Worm (Caenorhabditis elegans): ENCODE data around the gene ZK1098.12.

ZK1098.12 gene

ce11 chrIII:9504347-9504746, 40.6 kb upstream of the ZK1098.12 start (continued):
- TF ChIP-seq Y95B8A.8 (GFP tag; IDR thresholded peaks at IDR 0.05) = no peak
- no peak for TF ChIP-seq F37B4.10 (GFP tag; IDR thresholded peaks at IDR 0.05)
- TF ChIP-seq lin-26 (GFP tag; IDR thresholded peaks at IDR 0.05) = 0 out of 2 replicates have a peak, but pooled peaks have one; percentile 50

- TF ChIP-seq F23B12.7 (tag; optimal IDR thresholded peaks at IDR 0.05; ENCODE audit: insufficient read depth) (peak; percentile 25), nhr-80 (tag; optimal IDR thresholded peaks at IDR 0.05) (peak; percentile 63), ztf-28 (GFP tag; IDR thresholded peaks at IDR 0.05) (no peak), attf-5 (GFP tag; optimal IDR thresholded peaks at IDR 0.05) (peak; percentile 39), mcd-1 (GFP tag; IDR thresholded peaks at IDR 0.05) (peak; percentile 38; the same call in 1 of the 2 replicates)
These were observed 37.1 kb upstream of the ZK1098.12 start, which contains the start of gene vha-14 for ce11 chrIII:9507799-9508198. vha-14 (plus strand) TSS chrIII:9508100.

ce11 chrIII:9509764-9510370, 35.1 kb upstream of the ZK1098.12 start:
- TF ChIP-seq rcor-1 (GFP tag; IDR thresholded peaks at IDR 0.05) (no peak), ama-1 (optimal IDR thresholded peaks at IDR 0.05) (peak; percentile 41), ama-1 (GFP tag; optimal IDR thresholded peaks at IDR 0.05) (peak in 1 of 2 experiments; percentile 21), hrde-1 (tag; optimal IDR thresholded peaks at IDR 0.05; ENCODE audit: borderline replicate concordance) (peak; percentile 58), attf-3 (GFP tag; conservative IDR thresholded peaks at IDR 0.05) (no peak), unc-130 (GFP tag; optimal IDR thresholded peaks at IDR 0.05) (peak; percentile 3), rec-8 (tag; optimal IDR thresholded peaks at IDR 0.05) (peak in 1 of 2 experiments; percentile 3), somi-1 (GFP tag; optimal IDR thresholded peaks at IDR 0.05) (no peak), Y95B8A.8 (GFP tag; IDR thresholded peaks at IDR 0.05) (no peak), lsy-27 (tag; optimal IDR thresholded peaks at IDR 0.05; ENCODE audit: borderline replicate concordance, insufficient read depth) (no peak), lin-26 (GFP tag; IDR thresholded peaks at IDR 0.05) (0 out of 2 replicates have a peak, but pooled peaks have one; percentile 21), ztf-28 (GFP tag; IDR thresholded peaks at IDR 0.05) (no peak), rpc-1 (optimal IDR thresholded peaks at IDR 0.05) (no peak), rpc-1 (tag; optimal IDR thresholded peaks at IDR 0.05) (no peak), ceh-27 (GFP tag; optimal IDR thresholded peaks at IDR 0.05) (peak; percentile 74), F57C9.4 (tag; optimal IDR thresholded peaks at IDR 0.05) (no peak), snpc-1.3 (tag; optimal IDR thresholded peaks at IDR 0.05; ENCODE audit: insufficient read depth) (no peak), pha-4 (tag; optimal IDR thresholded peaks at IDR 0.05) (no peak), repo-1 (tag; optimal IDR thresholded peaks at IDR 0.05) (peak; percentile 90), T07F8.4 (tag; optimal IDR thresholded peaks at IDR 0.05) (no peak), C06A6.2 (GFP tag; conservative IDR thresholded peaks at IDR 0.05) (no peak), ztf-3 (GFP tag; optimal IDR thresholded peaks at IDR 0.05) (no peak), ztf-22 (GFP tag; optimal IDR thresholded peaks at IDR 0.05) (no peak), ceh-91 (GFP tag; IDR thresholded peaks at IDR 0.05) (no peak), hmg-20 (GFP tag; IDR thresholded peaks at IDR 0.05) (no peak), xnd-1 (tag; optimal IDR thresholded peaks at IDR 0.05) (peak; percentile 9), F39B2.1 (GFP tag; IDR thresholded peaks at IDR 0.05) (no peak), ztf-25 (GFP tag; IDR thresholded peaks at IDR 0.05) (no peak), C17E4.6 (GFP tag; IDR thresholded peaks at IDR 0.05) (no peak), F49E8.2 (tag; optimal IDR thresholded peaks at IDR 0.05; ENCODE audit: insufficient read depth) (no peak), nfyb-1 (GFP tag; IDR thresholded peaks at IDR 0.05) (no peak; the same call in 1 of the 2 replicates), ceh-79 (tag; optimal IDR thresholded peaks at IDR 0.05) (no peak), egrh-3 (GFP tag; IDR thresholded peaks at IDR 0.05) (no peak), mxl-1 (tag; optimal IDR thresholded peaks at IDR 0.05) (no peak), F23B12.7 (tag; optimal IDR thresholded peaks at IDR 0.05; ENCODE audit: insufficient read depth) (no peak), hlh-26 (GFP tag; conservative IDR thresholded peaks at IDR 0.05) (no peak), Y53F4B.3 (GFP tag; IDR thresholded peaks at IDR 0.05) (no peak), ztf-18 (tag; optimal IDR thresholded peaks at IDR 0.05) (no peak), nfya-1 (tag; optimal IDR thresholded peaks at IDR 0.05; ENCODE audit: borderline replicate concordance, insufficient read depth) (no peak), ztf-6 (GFP tag; IDR thresholded peaks at IDR 0.05) (no peak)

All from whole organism, young adult.